Worm (Caenorhabditis elegans): ENCODE measurements around the gene ifb-2.

ce11 chrII:5794195-5794594 is 44.2 kb downstream of the ifb-2 start, which contains the start of gene acdh-8:
- TF ChIP-seq unc-62 (GFP tag; optimal IDR thresholded peaks at IDR 0.05) (no peak), sem-2 (GFP tag; optimal IDR thresholded peaks at IDR 0.05) (no peak), snpc-4 (tag; optimal IDR thresholded peaks at IDR 0.05) (no peak), lsy-2 (tag; optimal IDR thresholded peaks at IDR 0.05) (no peak), ces-1 (GFP tag; optimal IDR thresholded peaks at IDR 0.05) (no peak)

Measured in whole organism, mixed stage, embryonic.